Fruit fly (Drosophila melanogaster): ENCODE results near the gene CG14805.

Gene CG14805

DNA sequence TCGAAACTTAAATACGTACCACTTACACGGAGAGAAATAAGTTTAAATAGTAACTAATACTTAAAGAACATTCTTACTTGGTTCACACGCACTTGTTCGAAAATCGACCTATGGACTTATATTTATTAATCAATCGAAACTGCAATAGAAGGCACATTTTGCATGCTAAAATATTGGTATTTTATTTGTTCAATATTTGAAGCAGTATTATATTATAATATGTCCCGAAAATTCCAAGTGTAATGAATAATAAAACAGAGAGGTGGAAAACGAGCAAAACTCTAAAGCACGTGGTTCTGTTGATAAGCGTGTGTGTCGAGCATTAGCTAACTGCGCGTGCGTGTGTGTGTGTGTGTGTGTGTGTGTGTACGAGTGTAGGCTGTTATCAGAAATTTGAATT is 27.2 kb upstream of the CG14805 start (continued):
- peak; percentile 71 for TF ChIP-seq ey (GFP tag; optimal IDR thresholded peaks at IDR 0.05)

dm6 chrX:1854070-1854469 is 23.0 kb upstream of the CG14805 start:
- TF ChIP-seq Vsx2 (GFP tag; optimal IDR thresholded peaks at IDR 0.05; ENCODE audit: partially characterized antibody) (no peak), rgr (GFP tag; optimal IDR thresholded peaks at IDR 0.05) (peak; percentile 53), Dfd (GFP tag; optimal IDR thresholded peaks at IDR 0.05) (no peak), Hnf4 (GFP tag; optimal IDR thresholded peaks at IDR 0.05) (peak; percentile 41), brk (GFP tag; optimal IDR thresholded peaks at IDR 0.05) (no peak), fru (GFP tag; optimal IDR thresholded peaks at IDR 0.05) (peak; percentile 27), OdsH (GFP tag; optimal IDR thresholded peaks at IDR 0.05) (peak; percentile 43), Dif (GFP tag; optimal IDR thresholded peaks at IDR 0.05; ENCODE audit: partially characterized antibody) (no peak), tai (GFP tag; optimal IDR thresholded peaks at IDR 0.05) (no peak), Jra (GFP tag; optimal IDR thresholded peaks at IDR 0.05) (peak; percentile 25), psq (GFP tag; optimal IDR thresholded peaks at IDR 0.05) (no peak), foxo (GFP tag; optimal IDR thresholded peaks at IDR 0.05) (peak in 1 of 2 experiments; percentile 57), h (GFP tag; optimal IDR thresholded peaks at IDR 0.05) (peak; percentile 82), jim (GFP tag; optimal IDR thresholded peaks at IDR 0.05) (peak; percentile 62), CG9705 (GFP tag; optimal IDR thresholded peaks at IDR 0.05) (peak; percentile 11), Hr83 (GFP tag; optimal IDR thresholded peaks at IDR 0.05; ENCODE audit: poor library complexity, severe bottlenecking) (peak; percentile 98), GATAd (GFP tag; optimal IDR thresholded peaks at IDR 0.05) (peak; percentile 13), CG32264 (GFP tag; optimal IDR thresholded peaks at IDR 0.05) (peak; percentile 53), HLH106 (tag; optimal IDR thresholded peaks at IDR 0.05) (peak; percentile 17), pan (optimal IDR thresholded peaks at IDR 0.05) (no peak), Sp1 (GFP tag; optimal IDR thresholded peaks at IDR 0.05) (peak; percentile 45), sage (GFP tag; optimal IDR thresholded peaks at IDR 0.05) (no peak), Mio (GFP tag; optimal IDR thresholded peaks at IDR 0.05) (no peak), Hr78 (GFP tag; optimal IDR thresholded peaks at IDR 0.05) (no peak), dl (GFP tag; optimal IDR thresholded peaks at IDR 0.05; ENCODE audit: insufficient read depth in 1 of 2, partially characterized antibody in 2 of 2) (no peak), br (GFP tag; optimal IDR thresholded peaks at IDR 0.05) (peak; percentile 40), sv (GFP tag; optimal IDR thresholded peaks at IDR 0.05) (peak; percentile 11)

DNA sequence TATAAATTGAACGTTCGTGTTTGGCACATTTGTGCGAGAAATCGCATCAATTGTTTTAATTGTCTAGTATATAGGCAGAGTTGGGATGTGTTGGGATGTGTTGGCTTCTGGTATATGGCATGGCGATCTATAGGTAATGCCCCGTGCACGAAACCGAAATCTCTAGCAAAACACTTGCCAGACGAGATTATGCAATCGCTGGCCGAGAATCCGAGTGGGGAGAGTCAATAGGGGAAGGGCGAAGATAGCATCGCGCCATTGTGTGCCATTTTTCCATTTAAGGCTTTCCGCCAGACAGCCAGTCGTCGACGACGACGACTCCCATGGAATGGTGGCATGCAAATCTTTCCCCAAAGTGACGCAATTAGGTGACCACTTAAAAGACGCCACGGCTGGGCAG is 22.2 kb upstream of the CG14805 start:
- no peak for TF ChIP-seq fru (GFP tag; optimal IDR thresholded peaks at IDR 0.05)
- no peak for TF ChIP-seq Rel (GFP tag; optimal IDR thresholded peaks at IDR 0.05)
- peak; percentile 60 for TF ChIP-seq Rel (tag; optimal IDR thresholded peaks at IDR 0.05)

dm6 chrX:1856605-1857004 is 20.5 kb upstream of the CG14805 start:
- TF ChIP-seq jim (GFP tag; optimal IDR thresholded peaks at IDR 0.05) (no peak), Rel (GFP tag; optimal IDR thresholded peaks at IDR 0.05) (no peak), Rel (tag; optimal IDR thresholded peaks at IDR 0.05) (no peak), HLH106 (tag; optimal IDR thresholded peaks at IDR 0.05) (no peak)

- TF ChIP-seq dmrt93B (GFP tag; optimal IDR thresholded peaks at IDR 0.05) (no peak), h (GFP tag; optimal IDR thresholded peaks at IDR 0.05) (peak; percentile 54), sv (GFP tag; optimal IDR thresholded peaks at IDR 0.05) (no peak), Vsx2 (GFP tag; optimal IDR thresholded peaks at IDR 0.05; ENCODE audit: partially characterized antibody) (no peak), lola (GFP tag; optimal IDR thresholded peaks at IDR 0.05) (no peak), ey (GFP tag; optimal IDR thresholded peaks at IDR 0.05) (peak; percentile 35), psq (GFP tag; optimal IDR thresholded peaks at IDR 0.05) (peak; percentile 36), Dfd (GFP tag; optimal IDR thresholded peaks at IDR 0.05) (no peak), Abd-B (GFP tag; optimal IDR thresholded peaks at IDR 0.05) (no peak), sage (GFP tag; optimal IDR thresholded peaks at IDR 0.05) (no peak), CrebA (GFP tag; optimal IDR thresholded peaks at IDR 0.05; ENCODE audit: borderline replicate concordance) (no peak), dl (GFP tag; optimal IDR thresholded peaks at IDR 0.05; ENCODE audit: insufficient read depth in 1 of 2, partially characterized antibody in 2 of 2) (no peak), OdsH (GFP tag; optimal IDR thresholded peaks at IDR 0.05) (no peak), Hr78 (GFP tag; optimal IDR thresholded peaks at IDR 0.05) (no peak), Mio (GFP tag; optimal IDR thresholded peaks at IDR 0.05) (no peak), jim (GFP tag; optimal IDR thresholded peaks at IDR 0.05) (no peak), Myc (optimal IDR thresholded peaks at IDR 0.05) (no peak), HLH106 (tag; optimal IDR thresholded peaks at IDR 0.05) (peak; percentile 57), N (GFP tag; optimal IDR thresholded peaks at IDR 0.05) (no peak), Hnf4 (GFP tag; optimal IDR thresholded peaks at IDR 0.05) (peak; percentile 58), Dif (GFP tag; optimal IDR thresholded peaks at IDR 0.05; ENCODE audit: partially characterized antibody) (no peak), tai (GFP tag; optimal IDR thresholded peaks at IDR 0.05) (no peak), CG32264 (GFP tag; optimal IDR thresholded peaks at IDR 0.05) (no peak), rgr (GFP tag; optimal IDR thresholded peaks at IDR 0.05) (peak; percentile 39), CG9705 (GFP tag; optimal IDR thresholded peaks at IDR 0.05) (no peak), Sp1 (GFP tag; optimal IDR thresholded peaks at IDR 0.05) (peak; percentile 51), fru (GFP tag; optimal IDR thresholded peaks at IDR 0.05) (peak; percentile 54), foxo (GFP tag; optimal IDR thresholded peaks at IDR 0.05) (peak in 1 of 2 experiments; percentile 50), dsf (GFP tag; optimal IDR thresholded peaks at IDR 0.05; ENCODE audit: borderline replicate concordance) (no peak), pan (optimal IDR thresholded peaks at IDR 0.05) (no peak), brk (GFP tag; optimal IDR thresholded peaks at IDR 0.05) (no peak), br (GFP tag; optimal IDR thresholded peaks at IDR 0.05) (peak; percentile 19), Rel (GFP tag; optimal IDR thresholded peaks at IDR 0.05) (no peak), Rel (tag; optimal IDR thresholded peaks at IDR 0.05) (peak; percentile 43), woc (GFP tag; optimal IDR thresholded peaks at IDR 0.05) (peak; percentile 68), Hr83 (GFP tag; optimal IDR thresholded peaks at IDR 0.05; ENCODE audit: poor library complexity, severe bottlenecking) (peak; percentile 1)
These were observed 18.2 kb upstream of the CG14805 start, which contains the start of gene Lamtor5 for dm6 chrX:1858867-1859266. Lamtor5 (minus strand) TSS chrX:1858971.

All from whole organism, wandering third instar larva.